Worm (Caenorhabditis elegans): Measurements from ENCODE around the gene haf-8.

haf-8 gene

ce11 chrIV:14699840-14700239 lies at the start of gene haf-8:
haf-8 (minus strand) TSS chrIV:14699940.
- TF ChIP-seq dao-5 (tag; optimal IDR thresholded peaks at IDR 0.05) (no peak), him-1 (tag; optimal IDR thresholded peaks at IDR 0.05) (no peak), W03F9.2 (tag; optimal IDR thresholded peaks at IDR 0.05) (no peak)

ce11 chrIV:14741926-14742325 lies 42.2 kb upstream of the haf-8 start:
- TF ChIP-seq W03F9.2 (tag; optimal IDR thresholded peaks at IDR 0.05): no peak
- TF ChIP-seq him-1 (tag; optimal IDR thresholded peaks at IDR 0.05): no peak
- TF ChIP-seq dao-5 (tag; optimal IDR thresholded peaks at IDR 0.05): no peak

- no peak for TF ChIP-seq W03F9.2 (tag; optimal IDR thresholded peaks at IDR 0.05)
Observed at ce11 chrIV:14729272-14729671, 29.5 kb upstream of the haf-8 start.

ce11 chrIV:14728225-14728624 lies 28.5 kb upstream of the haf-8 start, which contains the start of gene Y57G11C.42:
Y57G11C.42 (plus strand) TSS chrIV:14728525.
- TF ChIP-seq W03F9.2 (tag; optimal IDR thresholded peaks at IDR 0.05) (no peak), him-1 (tag; optimal IDR thresholded peaks at IDR 0.05) (no peak), dao-5 (tag; optimal IDR thresholded peaks at IDR 0.05) (no peak)

ce11 chrIV:14715500-14715899 lies 15.8 kb upstream of the haf-8 start, which contains the start of gene lgc-8:
lgc-8 (plus strand) TSS chrIV:14715800.
- TF ChIP-seq W03F9.2 (tag; optimal IDR thresholded peaks at IDR 0.05) (no peak), dao-5 (tag; optimal IDR thresholded peaks at IDR 0.05) (no peak)

DNA sequence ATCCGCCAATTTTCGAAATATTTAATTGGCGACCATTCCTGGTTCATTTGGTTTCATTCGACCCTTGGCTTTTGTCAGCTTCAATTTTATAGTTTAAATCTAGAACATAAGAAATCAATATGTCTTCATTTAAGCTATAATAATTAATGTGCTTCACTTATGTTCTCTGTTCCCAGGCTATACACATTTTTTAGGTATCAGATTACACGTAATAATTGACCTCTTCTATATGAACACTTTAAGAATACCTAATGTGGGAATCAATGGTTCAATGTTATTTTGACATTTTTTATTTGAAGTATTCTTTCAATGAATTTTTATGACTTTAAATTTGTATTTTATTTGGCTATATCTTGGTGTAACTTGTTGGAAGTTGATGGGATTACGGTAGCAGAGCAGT lies 9.5 kb upstream of the haf-8 start, which contains the start of gene lgc-7:
Gene lgc-7 (plus strand): TSS at position 301 of the 400 bp plus-strand sequence.
- TF ChIP-seq W03F9.2 (tag; optimal IDR thresholded peaks at IDR 0.05): no peak

DNA sequence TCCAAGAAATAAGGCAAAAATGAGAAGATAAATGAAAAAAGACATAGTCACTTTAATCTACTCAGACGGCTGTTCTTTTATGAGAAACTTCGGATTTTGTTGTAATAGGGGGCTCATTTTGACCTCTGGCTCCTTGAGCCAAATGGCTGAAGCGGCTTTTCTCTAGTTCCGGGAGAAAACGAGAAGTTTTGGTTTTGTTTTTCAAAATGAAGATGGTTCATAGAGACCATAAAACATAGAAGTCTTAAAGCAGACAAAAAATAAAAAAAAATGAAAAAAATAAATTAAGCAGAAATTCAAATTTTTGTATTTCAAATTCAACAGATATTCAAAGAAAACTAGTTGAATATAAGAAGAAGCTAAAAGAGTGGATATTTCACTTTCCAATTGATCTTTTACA lies 6.6 kb upstream of the haf-8 start, which contains the start of gene Y57G11C.41:
Gene Y57G11C.41 (minus strand): TSS at position 101 of the 400 bp plus-strand sequence.
- TF ChIP-seq him-1 (tag; optimal IDR thresholded peaks at IDR 0.05): no peak
- no peak for TF ChIP-seq W03F9.2 (tag; optimal IDR thresholded peaks at IDR 0.05)
- no peak for TF ChIP-seq dao-5 (tag; optimal IDR thresholded peaks at IDR 0.05)

- TF ChIP-seq him-1 (tag; optimal IDR thresholded peaks at IDR 0.05): no peak
- no peak for TF ChIP-seq W03F9.2 (tag; optimal IDR thresholded peaks at IDR 0.05)
- TF ChIP-seq dao-5 (tag; optimal IDR thresholded peaks at IDR 0.05): no peak
Observed at ce11 chrIV:14704952-14705351, 5.2 kb upstream of the haf-8 start.

DNA sequence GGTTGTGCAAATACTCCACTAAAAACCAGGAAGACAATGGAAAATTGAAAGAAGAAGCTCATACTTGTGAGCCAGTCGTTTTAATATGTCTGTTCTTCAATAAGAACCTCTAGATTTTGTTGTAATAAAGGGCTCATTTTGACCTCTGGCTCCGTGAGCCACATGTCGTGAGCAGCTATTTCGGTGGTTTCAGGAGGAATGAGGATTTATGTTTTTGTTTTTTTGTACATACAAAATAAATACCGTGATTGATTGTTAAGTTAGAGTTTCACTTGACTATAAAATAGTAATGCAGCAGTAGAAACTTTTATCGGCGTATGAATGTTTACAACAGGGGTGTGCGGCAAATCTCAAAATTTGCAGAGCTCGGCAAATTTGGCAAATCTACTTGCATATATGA lies 4.4 kb upstream of the haf-8 start, which contains the start of gene Y57G11C.40:
Gene Y57G11C.40 (minus strand): TSS at position 101 of the 400 bp plus-strand sequence.
- no peak for TF ChIP-seq W03F9.2 (tag; optimal IDR thresholded peaks at IDR 0.05)
- no peak for TF ChIP-seq him-1 (tag; optimal IDR thresholded peaks at IDR 0.05)
- no peak for TF ChIP-seq dao-5 (tag; optimal IDR thresholded peaks at IDR 0.05)

ce11 chrIV:14687716-14688115 lies 12.0 kb downstream of the haf-8 start:
- TF ChIP-seq dao-5 (tag; optimal IDR thresholded peaks at IDR 0.05) (no peak), W03F9.2 (tag; optimal IDR thresholded peaks at IDR 0.05) (no peak), him-1 (tag; optimal IDR thresholded peaks at IDR 0.05) (no peak)

ce11 chrIV:14679060-14679459 lies 20.7 kb downstream of the haf-8 start:
- TF ChIP-seq dao-5 (tag; optimal IDR thresholded peaks at IDR 0.05): no peak
- no peak for TF ChIP-seq him-1 (tag; optimal IDR thresholded peaks at IDR 0.05)
- TF ChIP-seq W03F9.2 (tag; optimal IDR thresholded peaks at IDR 0.05): no peak

- TF ChIP-seq dao-5 (tag; optimal IDR thresholded peaks at IDR 0.05) (no peak), him-1 (tag; optimal IDR thresholded peaks at IDR 0.05) (no peak), W03F9.2 (tag; optimal IDR thresholded peaks at IDR 0.05) (no peak)
Observed at ce11 chrIV:14677095-14677633, 22.6 kb downstream of the haf-8 start, which contains the start of gene Y57G11C.31. Y57G11C.31 (plus strand) TSS chrIV:14677370.

ce11 chrIV:14675789-14676188 lies 24.0 kb downstream of the haf-8 start:
- no peak for TF ChIP-seq dao-5 (tag; optimal IDR thresholded peaks at IDR 0.05)
- TF ChIP-seq him-1 (tag; optimal IDR thresholded peaks at IDR 0.05): no peak
- TF ChIP-seq W03F9.2 (tag; optimal IDR thresholded peaks at IDR 0.05): no peak

DNA sequence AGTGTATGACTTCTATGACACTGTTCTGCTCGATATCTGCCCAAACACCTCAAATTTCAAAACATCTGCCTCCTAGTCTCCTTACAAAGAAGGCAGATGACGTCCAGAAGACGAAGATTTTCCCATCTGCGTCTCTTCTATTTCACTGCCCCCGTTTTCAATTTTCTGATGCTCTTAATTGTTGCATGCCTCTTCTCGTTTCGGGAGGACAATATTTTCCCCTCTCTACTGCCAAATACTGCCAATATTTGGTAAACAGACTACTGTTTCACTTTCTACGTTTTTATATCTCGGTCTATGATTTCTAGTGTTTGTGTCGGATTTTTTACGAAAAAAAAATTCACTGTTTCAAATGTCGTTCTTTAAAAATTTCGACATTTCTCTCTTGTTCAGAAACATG lies 38.4 kb downstream of the haf-8 start:
- TF ChIP-seq W03F9.2 (tag; optimal IDR thresholded peaks at IDR 0.05) (no peak), dao-5 (tag; optimal IDR thresholded peaks at IDR 0.05) (no peak), him-1 (tag; optimal IDR thresholded peaks at IDR 0.05) (no peak)

DNA sequence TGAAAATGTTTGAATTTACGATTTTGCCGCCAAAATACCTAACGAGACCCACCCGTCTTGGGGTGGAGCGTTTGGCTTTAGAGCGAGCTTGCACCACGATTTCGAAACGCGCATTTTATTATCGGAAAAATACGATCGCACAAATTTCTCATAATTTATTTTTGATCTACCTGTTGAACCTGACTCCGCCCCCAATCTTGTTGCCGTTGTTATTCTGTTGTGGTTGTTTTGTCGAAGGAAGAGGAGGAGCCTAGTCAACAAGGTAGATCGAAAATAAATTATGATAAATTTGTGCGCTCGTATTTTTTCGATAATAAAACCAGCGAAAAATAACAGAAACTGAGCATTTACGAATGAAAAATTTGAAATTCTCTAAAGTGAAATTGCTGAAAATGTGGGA lies 40.8 kb downstream of the haf-8 start:
- TF ChIP-seq dao-5 (tag; optimal IDR thresholded peaks at IDR 0.05): no peak
- no peak for TF ChIP-seq him-1 (tag; optimal IDR thresholded peaks at IDR 0.05)
- no peak for TF ChIP-seq W03F9.2 (tag; optimal IDR thresholded peaks at IDR 0.05)
